Worm (Caenorhabditis elegans) whole organism, early embryonic: ENCODE measurements around the gene srx-93.
"Not testable (repeated sequence)": the region's sequence is repeated elsewhere in the genome, so short reads cannot be mapped to it uniquely, and the experiment has no call there.

Experiments used
- hmg-4 ChIP-seq: fragments of 200-800 bp; sonication (Bioruptor generic); optimal IDR thresholded peaks from 2 replicates; lab custom pipeline; 2018; ENCODE audit warnings: mild to moderate bottlenecking, missing genetic modification characterization, missing compliant biosample characterization
- pes-1 ChIP-seq: fragments of 200-800 bp; sonication (Bioruptor generic); IDR thresholded peaks from 2 replicates; pipeline ENCODE4 v1.3.6; 2022; ENCODE audit warnings: missing genetic modification reagents, missing genetic modification characterization, missing compliant biosample characterization

DNA sequence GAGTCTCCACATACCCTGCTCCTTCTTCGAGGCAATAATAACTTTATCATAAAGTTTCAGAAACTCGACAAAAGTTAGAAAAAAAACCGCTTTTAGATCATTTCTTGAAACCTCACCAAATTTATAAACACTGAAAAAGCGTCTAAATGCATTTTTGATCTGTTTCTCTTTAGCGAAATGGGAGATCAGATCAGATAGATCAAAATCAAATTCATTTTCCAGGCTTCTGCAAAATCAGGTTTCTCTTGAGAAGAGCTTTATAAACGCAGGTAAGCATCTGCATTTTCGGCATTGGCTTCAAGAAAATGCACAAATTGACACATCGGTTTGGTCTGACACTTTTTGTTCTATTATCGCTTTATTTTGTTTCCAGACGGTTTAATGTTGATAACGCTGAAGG is 48.1 kb downstream of the srx-93 start, which contains the start of gene F40C5.1:
- TF ChIP-seq hmg-4 (GFP tag; lab: Kevin White, UChicago); pes-1 (GFP tag; lab: Robert Waterston, UW): not testable (repeated sequence)
